Fruit fly (Drosophila melanogaster) whole organism, embryonic: ENCODE measurements around the gene Pdhb.

Experiments used
- BtbVII ChIP-seq: fragments of 200-800 bp; sonication (Bioruptor generic); optimal IDR thresholded peaks from 3 replicates; lab custom pipeline; 2017; ENCODE audit warnings: missing biosample characterization, mild to moderate bottlenecking, missing genetic modification characterization
- CG10209 ChIP-seq: fragments of 200-800 bp; sonication (Bioruptor generic); optimal IDR thresholded peaks from 3 replicates; lab custom pipeline; 2017; ENCODE audit warnings: missing biosample characterization, mild to moderate bottlenecking, missing genetic modification characterization, missing genetic modification reagents
- CG11247 ChIP-seq: fragments of 200-800 bp; sonication (Bioruptor generic); IDR thresholded peaks from 2 replicates; pipeline ENCODE4 v1.3.6; 2022; ENCODE audit warnings: missing biosample characterization, missing genetic modification characterization
- CG11398 ChIP-seq: fragments of 200-800 bp; sonication (Bioruptor generic); optimal IDR thresholded peaks from 2 replicates; lab custom pipeline; 2016; ENCODE audit warnings: missing biosample characterization, missing genetic modification characterization
- CG11504 ChIP-seq: fragments of 200-800 bp; sonication (Bioruptor generic); optimal IDR thresholded peaks from 3 replicates; lab custom pipeline; 2019; ENCODE audit warnings: missing biosample characterization, mild to moderate bottlenecking, missing genetic modification characterization, moderate library complexity
- CG11695 ChIP-seq: fragments of 200-800 bp; sonication (Bioruptor generic); IDR thresholded peaks from 3 replicates; pipeline ENCODE4 v1.3.6; 2022; ENCODE audit warnings: missing biosample characterization, missing genetic modification characterization
- CG13424 ChIP-seq: fragments of 200-800 bp; sonication (Bioruptor generic); optimal IDR thresholded peaks from 2 replicates; lab custom pipeline; 2019; ENCODE audit warnings: missing biosample characterization, mild to moderate bottlenecking, missing genetic modification characterization, moderate library complexity
- CG15073 ChIP-seq: fragments of 200-800 bp; sonication (Bioruptor generic); optimal IDR thresholded peaks from 2 replicates; lab custom pipeline; 2016; ENCODE audit warnings: missing biosample characterization, missing genetic modification characterization
- CG17568 ChIP-seq: fragments of 200-800 bp; sonication (Bioruptor generic); optimal IDR thresholded peaks from 2 replicates; lab custom pipeline; 2018; ENCODE audit warnings: missing biosample characterization, mild to moderate bottlenecking, missing genetic modification characterization, moderate library complexity
- CG17829 ChIP-seq: fragments of 200-800 bp; optimal IDR thresholded peaks from 2 replicates; lab custom pipeline; 2019; ENCODE audit warnings: missing biosample characterization, mild to moderate bottlenecking, missing genetic modification characterization, moderate library complexity
- CG31365 ChIP-seq: fragments of 200-800 bp; sonication (Bioruptor generic); optimal IDR thresholded peaks from 2 replicates; lab custom pipeline; 2018; ENCODE audit warnings: missing biosample characterization, mild to moderate bottlenecking, missing genetic modification characterization
- CG31441 ChIP-seq: fragments of 200-800 bp; sonication (Bioruptor generic); IDR thresholded peaks from 2 replicates; pipeline ENCODE4 v1.3.6; 2022; ENCODE audit warnings: missing biosample characterization, missing genetic modification characterization
- CG32532 ChIP-seq: fragments of 200-800 bp; sonication (Bioruptor generic); IDR thresholded peaks from 2 replicates; pipeline ENCODE4 v1.3.6; 2022; ENCODE audit warnings: missing biosample characterization, missing genetic modification characterization
- CG34422 ChIP-seq: fragments of 200-800 bp; sonication (Bioruptor generic); IDR thresholded peaks from 3 replicates; pipeline ENCODE4 v1.3.6; 2022; ENCODE audit warnings: missing biosample characterization, missing genetic modification characterization
- CG4404 ChIP-seq: fragments of 200-800 bp; sonication (Bioruptor generic); IDR thresholded peaks from 2 replicates; pipeline ENCODE4 v1.3.6; 2022; ENCODE audit warnings: missing biosample characterization, missing genetic modification characterization
- CG4820 ChIP-seq: fragments of 200-800 bp; sonication (Bioruptor generic); optimal IDR thresholded peaks from 3 replicates; lab custom pipeline; 2016; ENCODE audit warnings: missing biosample characterization, missing genetic modification characterization
- CG8089 ChIP-seq: fragments of 200-800 bp; sonication (Bioruptor generic); optimal IDR thresholded peaks from 3 replicates; lab custom pipeline; 2016; ENCODE audit warnings: missing biosample characterization, missing genetic modification characterization
- CG9727 ChIP-seq: fragments of 200-800 bp; sonication (Bioruptor generic); optimal IDR thresholded peaks from 3 replicates; lab custom pipeline; 2017; ENCODE audit warnings: missing biosample characterization, mild to moderate bottlenecking, missing genetic modification characterization
- CG9876 ChIP-seq: fragments of 200-800 bp; sonication (Bioruptor generic); optimal IDR thresholded peaks from 2 replicates; lab custom pipeline; 2016; ENCODE audit warnings: missing biosample characterization, missing genetic modification characterization
- Ets97D ChIP-seq: fragments of 200-800 bp; sonication (Bioruptor generic); optimal IDR thresholded peaks from 3 replicates; lab custom pipeline; 2016; ENCODE audit warnings: missing biosample characterization, missing genetic modification characterization
- Gug ChIP-seq: fragments of 200-800 bp; sonication (Bioruptor generic); IDR thresholded peaks from 4 replicates; pipeline ENCODE4 v1.3.6; 2022; ENCODE audit warnings: missing biosample characterization, missing genetic modification characterization
- HHEX ChIP-seq: fragments of 200-800 bp; sonication (Bioruptor generic); optimal IDR thresholded peaks from 3 replicates; lab custom pipeline; 2017; ENCODE audit warnings: missing biosample characterization, mild to moderate bottlenecking, missing genetic modification characterization, missing genetic modification reagents
- Hand ChIP-seq: fragments of 200-800 bp; sonication (Bioruptor generic); optimal IDR thresholded peaks from 2 replicates; lab custom pipeline; 2017; ENCODE audit warnings: mild to moderate bottlenecking, missing biosample characterization, missing genetic modification reagents, missing genetic modification characterization
- Hsf ChIP-seq: fragments of 200-800 bp; sonication (Bioruptor generic); optimal IDR thresholded peaks from 3 replicates; lab custom pipeline; 2016; ENCODE audit warnings: missing biosample characterization, missing genetic modification characterization
- Meics ChIP-seq: fragments of 200-800 bp; sonication (Bioruptor generic); optimal IDR thresholded peaks from 2 replicates; lab custom pipeline; 2017; ENCODE audit warnings: missing biosample characterization, mild to moderate bottlenecking, missing genetic modification characterization
- Mrtf ChIP-seq: fragments of 200-800 bp; sonication (Bioruptor generic); IDR thresholded peaks from 3 replicates; pipeline ENCODE4 v1.3.6; 2022; ENCODE audit warnings: missing biosample characterization, missing genetic modification characterization
- NfI ChIP-seq: fragments of 200-800 bp; sonication (Bioruptor generic); optimal IDR thresholded peaks from 3 replicates; lab custom pipeline; 2018; ENCODE audit warnings: missing biosample characterization, mild to moderate bottlenecking, missing genetic modification characterization, moderate library complexity
- Optix ChIP-seq: fragments of 200-800 bp; sonication (Bioruptor generic); IDR thresholded peaks from 3 replicates; pipeline ENCODE4 v1.3.6; 2022; ENCODE audit warnings: missing biosample characterization, missing genetic modification characterization
- PHDP ChIP-seq: fragments of 200-800 bp; sonication (Bioruptor generic); optimal IDR thresholded peaks from 3 replicates; lab custom pipeline; 2018; ENCODE audit warnings: missing biosample characterization, mild to moderate bottlenecking, missing genetic modification characterization, moderate library complexity
- Rx ChIP-seq: fragments of 200-800 bp; sonication (Bioruptor generic); IDR thresholded peaks from 2 replicates; pipeline ENCODE4 v1.3.6; 2022; ENCODE audit warnings: missing biosample characterization, missing genetic modification characterization
- Side ChIP-seq: fragments of 200-800 bp; sonication (Bioruptor generic); optimal IDR thresholded peaks from 2 replicates; lab custom pipeline; 2016; ENCODE audit warnings: missing biosample characterization, missing genetic modification characterization
- ap ChIP-seq: fragments of 200-800 bp; sonication (Bioruptor generic); IDR thresholded peaks from 2 replicates; pipeline ENCODE4 v1.3.6; 2022; ENCODE audit warnings: missing biosample characterization, missing genetic modification characterization
- ara ChIP-seq: fragments of 200-800 bp; sonication (Bioruptor generic); IDR thresholded peaks from 2 replicates; pipeline ENCODE4 v1.3.6; 2022; ENCODE audit warnings: missing biosample characterization, missing genetic modification characterization
- az2 ChIP-seq: fragments of 200-800 bp; sonication (Bioruptor generic); optimal IDR thresholded peaks from 3 replicates; lab custom pipeline; 2016; ENCODE audit warnings: missing biosample characterization, missing genetic modification characterization
- bowl ChIP-seq: fragments of 200-800 bp; sonication (Bioruptor generic); IDR thresholded peaks from 2 replicates; pipeline ENCODE4 v1.3.6; 2022; ENCODE audit warnings: missing biosample characterization, missing genetic modification characterization
- crc ChIP-seq: fragments of 200-800 bp; sonication (Bioruptor generic); optimal IDR thresholded peaks from 2 replicates; lab custom pipeline; 2016; ENCODE audit warnings: missing biosample characterization, missing genetic modification characterization
- dimm ChIP-seq: fragments of 200-800 bp; sonication (Bioruptor generic); IDR thresholded peaks from 2 replicates; pipeline ENCODE4 v1.3.6; 2022; ENCODE audit warnings: missing biosample characterization, missing genetic modification characterization
- dm ChIP-seq: fragments of 200-800 bp; sonication (Bioruptor generic); optimal IDR thresholded peaks from 3 replicates; lab custom pipeline; 2016; ENCODE audit warnings: missing biosample characterization, missing genetic modification characterization
- dmrt11E ChIP-seq: fragments of 200-800 bp; sonication (Bioruptor generic); optimal IDR thresholded peaks from 3 replicates; lab custom pipeline; 2018; ENCODE audit warnings: missing biosample characterization, mild to moderate bottlenecking, missing genetic modification characterization, moderate library complexity
- ewg ChIP-seq: fragments of 200-800 bp; sonication (Bioruptor generic); optimal IDR thresholded peaks from 3 replicates; lab custom pipeline; 2017; ENCODE audit warnings: mild to moderate bottlenecking, missing biosample characterization, missing genetic modification reagents, missing genetic modification characterization
- fd102C ChIP-seq: fragments of 200-800 bp; sonication (Bioruptor generic); optimal IDR thresholded peaks from 2 replicates; lab custom pipeline; 2018; ENCODE audit warnings: missing biosample characterization, mild to moderate bottlenecking, missing genetic modification characterization, moderate library complexity
- gsb ChIP-seq: fragments of 200-800 bp; sonication (Bioruptor generic); IDR thresholded peaks from 2 replicates; pipeline ENCODE4 v1.3.6; 2022; ENCODE audit warnings: missing biosample characterization, missing genetic modification characterization
- hkb ChIP-seq, 2 experiments: fragments of 200-800 bp in 1 of 2; fragments of >200 bp in 1 of 2; sonication (Bioruptor generic) in 1 of 2; IDR thresholded peaks in 1 of 2; optimal IDR thresholded peaks in 1 of 2; 2 replicates each; pipeline versions ENCODE4 v1.3.6 to Lab custom; 2017 to 2022; ENCODE audit warnings: missing biosample characterization in 1 of 2, missing genetic modification characterization in 1 of 2
- insv ChIP-seq, 2 experiments: fragments of 200-800 bp; sonication (Bioruptor generic); optimal IDR thresholded peaks; 3 replicates each; lab custom pipeline; 2016 to 2018; ENCODE audit warnings: missing biosample characterization in 2 of 2, missing genetic modification characterization in 2 of 2
- lmd ChIP-seq: fragments of 200-800 bp; sonication (Bioruptor generic); IDR thresholded peaks from 2 replicates; pipeline ENCODE4 v1.3.6; 2022; ENCODE audit warnings: missing biosample characterization, missing genetic modification characterization
- onecut ChIP-seq: fragments of 200-800 bp; sonication (Bioruptor generic); IDR thresholded peaks from 2 replicates; pipeline ENCODE4 v1.3.6; 2022; ENCODE audit warnings: missing biosample characterization, missing genetic modification characterization
- slou ChIP-seq: fragments of 200-800 bp; sonication (Bioruptor generic); optimal IDR thresholded peaks from 3 replicates; lab custom pipeline; 2016; ENCODE audit warnings: missing biosample characterization, missing genetic modification characterization
- sr ChIP-seq: fragments of 200-800 bp; sonication (Bioruptor generic); IDR thresholded peaks from 3 replicates; pipeline ENCODE4 v1.3.6; 2022; ENCODE audit warnings: missing biosample characterization, missing genetic modification characterization
- wor ChIP-seq: fragments of 200-800 bp; sonication (Bioruptor generic); IDR thresholded peaks from 2 replicates; pipeline ENCODE4 v1.3.6; 2022; ENCODE audit warnings: missing biosample characterization, missing genetic modification characterization

The Pdhb gene

DNA sequence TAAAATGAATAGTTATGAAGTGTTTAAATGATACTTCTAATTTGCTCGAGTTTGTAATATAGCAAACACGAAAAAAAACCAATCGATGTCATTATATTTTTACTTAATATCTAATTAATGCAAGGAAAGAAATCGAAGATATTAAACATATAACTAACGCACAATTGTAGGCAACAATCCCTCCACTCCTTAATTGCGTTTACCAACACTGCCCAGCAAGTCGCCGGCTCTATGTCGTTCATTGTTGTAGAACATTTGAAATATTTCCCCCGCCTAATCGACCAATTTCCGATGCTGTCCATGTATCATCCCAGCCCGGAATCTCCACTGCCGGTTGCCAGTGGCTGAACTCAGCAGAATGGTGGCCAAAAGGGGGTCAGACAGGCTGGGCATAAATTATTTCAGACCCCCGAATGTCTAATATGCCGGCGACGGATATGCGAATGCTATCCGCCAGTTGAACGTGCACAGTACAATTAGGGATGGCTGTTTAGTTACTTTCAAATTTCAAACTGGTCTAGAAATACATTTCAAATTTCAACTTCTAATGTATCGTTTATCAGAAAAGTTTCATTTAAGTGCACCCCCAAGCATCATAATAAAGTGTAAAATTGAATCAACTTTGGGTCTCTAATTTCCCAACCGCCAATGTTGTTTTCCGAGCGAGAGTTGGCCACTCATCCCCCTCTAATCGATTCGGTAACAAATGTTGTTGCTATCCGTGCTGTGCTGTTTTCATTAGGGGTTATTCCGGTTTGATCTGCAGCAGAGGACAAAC lies 44.3 kb upstream of the Pdhb start (continued):
- TF ChIP-seq az2 (GFP tag; lab: Kevin White, UChicago), result no peak
- no peak for TF ChIP-seq CG9876 (GFP tag; lab: Kevin White, UChicago)
- peak; percentile 57 for TF ChIP-seq NfI (GFP tag; lab: Kevin White, UChicago)
- no peak for TF ChIP-seq ap (GFP tag; lab: Robert Waterston, UW)
- peak; percentile 72; the same call in 1 of the 3 replicates for TF ChIP-seq CG34422 (GFP tag; lab: Robert Waterston, UW)
- TF ChIP-seq Hand (GFP tag; lab: Kevin White, UChicago), result peak; percentile 22
- TF ChIP-seq Mrtf, result no peak
- no peak for TF ChIP-seq CG4820
- peak; percentile 57 for TF ChIP-seq CG9727 (GFP tag; lab: Kevin White, UChicago)
- TF ChIP-seq dimm, result no peak
- TF ChIP-seq gsb (GFP tag; lab: Robert Waterston, UW), result no peak; the same call in none of the 2 replicates
- TF ChIP-seq crc (GFP tag; lab: Kevin White, UChicago), result peak; percentile 13
- TF ChIP-seq Gug, result peak; percentile 7; the same call in 2 of the 4 replicates
- no peak for TF ChIP-seq Optix (GFP tag; lab: Robert Waterston, UW)
- no peak for TF ChIP-seq CG8089
- no peak for TF ChIP-seq CG11247 (GFP tag; lab: Robert Waterston, UW)
- no peak for TF ChIP-seq CG17568 (GFP tag; lab: Kevin White, UChicago)
- TF ChIP-seq ara (GFP tag; lab: Robert Waterston, UW), result peak; percentile 51; the same call in 1 of the 2 replicates
- TF ChIP-seq slou (GFP tag; lab: Kevin White, UChicago), result no peak
- no peak for TF ChIP-seq CG15073
- no peak for TF ChIP-seq bowl
- peak; percentile 18 for TF ChIP-seq CG31365
- peak; percentile 39 for TF ChIP-seq Side
- no peak for TF ChIP-seq hkb (optimal IDR thresholded peaks at IDR 0.05; lab: Kevin White, UChicago)
- peak; percentile 57 for TF ChIP-seq hkb (GFP tag; IDR thresholded peaks at IDR 0.05; lab: Robert Waterston, UW)
- peak; percentile 22 for TF ChIP-seq CG17829 (tag; lab: Kevin White, UChicago)
- TF ChIP-seq wor (GFP tag; lab: Robert Waterston, UW), result 0 out of 2 replicates have a peak, but pooled peaks have one; percentile 22
- peak; percentile 71; the same call in 1 of the 3 replicates for TF ChIP-seq CG11695 (GFP tag; lab: Robert Waterston, UW)
- peak; percentile 53 for TF ChIP-seq CG13424 (tag; lab: Kevin White, UChicago)
- peak; percentile 32 for TF ChIP-seq CG10209 (GFP tag; lab: Kevin White, UChicago)
- peak; percentile 65; the same call in 1 of the 2 replicates for TF ChIP-seq CG32532 (GFP tag; lab: Robert Waterston, UW)
- TF ChIP-seq lmd, result peak; percentile 61; the same call in 1 of the 2 replicates
- TF ChIP-seq HHEX, result peak; percentile 5
- TF ChIP-seq Ets97D (GFP tag; lab: Kevin White, UChicago), result no peak
- peak; percentile 17 for TF ChIP-seq BtbVII (GFP tag; lab: Kevin White, UChicago)
- peak; percentile 67 for TF ChIP-seq CG11504 (tag; lab: Kevin White, UChicago)
- no peak for TF ChIP-seq Rx (GFP tag; lab: Robert Waterston, UW)
- TF ChIP-seq PHDP (tag; lab: Kevin White, UChicago), result peak; percentile 39
- TF ChIP-seq insv (GFP tag; optimal IDR thresholded peaks at IDR 0.05; lab: Kevin White, UChicago), result no peak
- 0 out of 2 replicates have a peak, but pooled peaks have one; percentile 31 for TF ChIP-seq CG4404
- TF ChIP-seq sr (GFP tag; lab: Robert Waterston, UW), result no peak
- peak; percentile 26 for TF ChIP-seq Hsf (GFP tag; lab: Kevin White, UChicago)
- peak; percentile 46 for TF ChIP-seq Meics
- peak; percentile 53 for TF ChIP-seq onecut (GFP tag; lab: Robert Waterston, UW)
- no peak for TF ChIP-seq dm (GFP tag; lab: Kevin White, UChicago)
- TF ChIP-seq dmrt11E (tag; lab: Kevin White, UChicago), result peak; percentile 24
- peak; percentile 35 for TF ChIP-seq CG11398 (GFP tag; lab: Kevin White, UChicago)
- no peak for TF ChIP-seq fd102C (GFP tag; lab: Kevin White, UChicago)
- peak; percentile 32; the same call in 1 of the 2 replicates for TF ChIP-seq CG31441 (GFP tag; lab: Robert Waterston, UW)
- no peak for TF ChIP-seq ewg (GFP tag; lab: Kevin White, UChicago)
